Worm (Caenorhabditis elegans) whole organism, young adult: ENCODE data around the gene Y105C5A.12.
"Not testable (repeated sequence)": the region's sequence is repeated elsewhere in the genome, so short reads cannot be mapped to it uniquely, and the experiment has no call there.

Experiments
- C06A6.2 ChIP-seq: fragments of 200-800 bp; sonication (Bioruptor generic); conservative IDR thresholded peaks from 2 replicates; pipeline ENCODE4 v1.3.6; 2022; ENCODE audit warnings: missing genetic modification characterization, missing compliant biosample characterization
- D2030.7 ChIP-seq: fragments of 200-800 bp; sonication (Bioruptor generic); IDR thresholded peaks from 2 replicates; pipeline ENCODE4 v1.3.6; 2022; ENCODE audit warnings: missing genetic modification reagents, missing genetic modification characterization, missing compliant biosample characterization
- F10E7.11 ChIP-seq: sonication (generic microtip); optimal IDR thresholded peaks from 2 replicates; lab custom pipeline; 2017; ENCODE audit warnings: mild to moderate bottlenecking, missing genetic modification characterization, moderate library complexity, missing compliant biosample characterization
- F23B12.7 ChIP-seq: sonication (generic microtip); optimal IDR thresholded peaks from 2 replicates; lab custom pipeline; 2017; ENCODE audit warnings: missing genetic modification characterization, mild to moderate bottlenecking, missing compliant biosample characterization, antibody characterized with exemption, moderate library complexity; ENCODE audit not compliant: insufficient read depth
- Y53G8AR.9 ChIP-seq: fragments of 200-800 bp; sonication (Bioruptor generic); conservative IDR thresholded peaks from 2 replicates; pipeline ENCODE4 v1.3.6; 2022; ENCODE audit warnings: missing genetic modification reagents, missing genetic modification characterization, missing compliant biosample characterization
- Y56A3A.18 ChIP-seq: fragments of 200-800 bp; sonication (Bioruptor generic); IDR thresholded peaks from 2 replicates; pipeline ENCODE4 v1.3.6; 2022; ENCODE audit warnings: missing genetic modification reagents, missing genetic modification characterization, missing compliant biosample characterization
- Y67H2A.10 ChIP-seq: fragments of 200-800 bp; sonication (Bioruptor generic); conservative IDR thresholded peaks from 2 replicates; pipeline ENCODE4 v1.3.6; 2022; ENCODE audit warnings: missing genetic modification reagents, missing genetic modification characterization, missing compliant biosample characterization
- atf-7 ChIP-seq: sonication (generic microtip); optimal IDR thresholded peaks from 2 replicates; lab custom pipeline; 2017; ENCODE audit warnings: mild to moderate bottlenecking, missing genetic modification characterization, missing compliant biosample characterization
- attf-5 ChIP-seq: fragments of 200-800 bp; sonication (Bioruptor generic); optimal IDR thresholded peaks from 2 replicates; lab custom pipeline; 2018; ENCODE audit warnings: mild to moderate bottlenecking, missing genetic modification characterization, missing compliant biosample characterization
- attf-6 ChIP-seq: fragments of 200-800 bp; sonication (Bioruptor generic); IDR thresholded peaks from 2 replicates; pipeline ENCODE4 v1.3.6; 2022; ENCODE audit warnings: missing genetic modification reagents, missing genetic modification characterization, missing compliant biosample characterization
- chd-7 ChIP-seq: sonication (generic microtip); optimal IDR thresholded peaks from 2 replicates; lab custom pipeline; 2016; ENCODE audit warnings: mild to moderate bottlenecking, missing genetic modification characterization, moderate library complexity, missing compliant biosample characterization
- ekl-4 ChIP-seq: fragments of 200-800 bp; sonication (Bioruptor generic); IDR thresholded peaks from 2 replicates; pipeline ENCODE4 v1.3.6; 2022; ENCODE audit warnings: missing genetic modification reagents, missing genetic modification characterization, missing compliant biosample characterization
- gei-17 ChIP-seq: fragments of 200-800 bp; sonication (Bioruptor generic); optimal IDR thresholded peaks from 2 replicates; lab custom pipeline; 2018; ENCODE audit warnings: mild to moderate bottlenecking, missing genetic modification characterization, missing compliant biosample characterization
- lag-1 ChIP-seq: fragments of 200-800 bp; sonication (Bioruptor generic); IDR thresholded peaks from 2 replicates; pipeline ENCODE4 v1.3.6; 2022; ENCODE audit warnings: missing genetic modification reagents, missing genetic modification characterization, missing compliant biosample characterization
- lin-54 ChIP-seq: fragments of 200-800 bp; sonication (Bioruptor generic); optimal IDR thresholded peaks from 2 replicates; lab custom pipeline; 2018; ENCODE audit warnings: mild to moderate bottlenecking, missing genetic modification characterization, missing compliant biosample characterization
- madf-10 ChIP-seq: sonication (generic microtip); optimal IDR thresholded peaks from 2 replicates; lab custom pipeline; 2016; ENCODE audit warnings: mild to moderate bottlenecking, missing genetic modification characterization, missing compliant biosample characterization
- madf-6 ChIP-seq: fragments of 200-800 bp; sonication (Bioruptor generic); IDR thresholded peaks from 2 replicates; pipeline ENCODE4 v1.3.6; 2022; ENCODE audit warnings: missing genetic modification reagents, missing genetic modification characterization, missing compliant biosample characterization
- madf-8 ChIP-seq: fragments of 200-800 bp; sonication (Bioruptor generic); conservative IDR thresholded peaks from 2 replicates; pipeline ENCODE4 v1.3.6; 2022; ENCODE audit warnings: missing genetic modification reagents, missing genetic modification characterization, missing compliant biosample characterization
- mcd-1 ChIP-seq: fragments of 200-800 bp; sonication (Bioruptor generic); IDR thresholded peaks from 2 replicates; pipeline ENCODE4 v1.3.6; 2022; ENCODE audit warnings: missing genetic modification reagents, missing genetic modification characterization, missing compliant biosample characterization
- mes-4 ChIP-seq: sonication (generic microtip); optimal IDR thresholded peaks from 2 replicates; lab custom pipeline; 2016; ENCODE audit warnings: missing genotype, missing genetic modification characterization, missing compliant biosample characterization
- nfya-2 ChIP-seq: fragments of 200-800 bp; sonication (Bioruptor generic); IDR thresholded peaks from 2 replicates; pipeline ENCODE4 v1.3.6; 2022; ENCODE audit warnings: missing genetic modification reagents, missing genetic modification characterization, missing compliant biosample characterization
- nfyb-1 ChIP-seq: fragments of 200-800 bp; sonication (Bioruptor generic); IDR thresholded peaks from 2 replicates; pipeline ENCODE4 v1.3.6; 2022; ENCODE audit warnings: missing genetic modification reagents, missing genetic modification characterization, missing compliant biosample characterization
- nhr-179 ChIP-seq: sonication (generic microtip); optimal IDR thresholded peaks from 2 replicates; lab custom pipeline; 2016; ENCODE audit warnings: mild to moderate bottlenecking, missing genetic modification characterization, missing compliant biosample characterization
- nhr-80 ChIP-seq: sonication (generic microtip); optimal IDR thresholded peaks from 2 replicates; lab custom pipeline; 2016; ENCODE audit warnings: missing genetic modification characterization, missing compliant biosample characterization
- rpc-1 ChIP-seq, 2 experiments: fragments of 150-350 bp in 1 of 2; sonication (generic microtip) in 1 of 2; optimal IDR thresholded peaks; 2 replicates each; lab custom pipeline; 2014 to 2018; ENCODE audit warnings: missing biosample characterization in 1 of 2, missing genetic modification characterization in 1 of 2, missing genetic modification reagents in 1 of 2, missing genotype in 1 of 2
- snpc-1.1 ChIP-seq: sonication (generic microtip); optimal IDR thresholded peaks from 2 replicates; lab custom pipeline; 2017; ENCODE audit warnings: missing genetic modification characterization, mild to moderate bottlenecking, missing compliant biosample characterization, antibody characterized with exemption, moderate library complexity, missing genotype, missing genetic modification reagents; ENCODE audit not compliant: insufficient read depth
- snpc-4 ChIP-seq, 5 experiments: fragments of 150-350 bp in 1 of 5; sonication (generic microtip) in 4 of 5; optimal IDR thresholded peaks; 2 replicates each; lab custom pipeline; 2014 to 2018; ENCODE audit warnings: missing genetic modification characterization in 5 of 5, missing biosample characterization in 3 of 5, antibody characterized with exemption in 2 of 5, mild to moderate bottlenecking in 2 of 5, missing compliant biosample characterization in 2 of 5, missing genotype in 2 of 5, moderate library complexity in 2 of 5, missing genetic modification reagents in 1 of 5
- tbp1 ChIP-seq: fragments of 200-800 bp; sonication (Bioruptor generic); optimal IDR thresholded peaks from 2 replicates; lab custom pipeline; 2018; ENCODE audit warnings: mild to moderate bottlenecking, missing genetic modification characterization, missing compliant biosample characterization
- ztf-18 ChIP-seq: sonication (generic microtip); optimal IDR thresholded peaks from 2 replicates; lab custom pipeline; 2016; ENCODE audit warnings: missing genotype, mild to moderate bottlenecking, missing genetic modification characterization, missing compliant biosample characterization
- ztf-28 ChIP-seq: fragments of 200-800 bp; sonication (Bioruptor generic); IDR thresholded peaks from 2 replicates; pipeline ENCODE4 v1.3.6; 2022; ENCODE audit warnings: missing genetic modification reagents, missing genetic modification characterization, missing compliant biosample characterization
- ztf-6 ChIP-seq: fragments of 200-800 bp; sonication (Bioruptor generic); IDR thresholded peaks from 2 replicates; pipeline ENCODE4 v1.3.6; 2022; ENCODE audit warnings: missing genetic modification reagents, missing genetic modification characterization, missing compliant biosample characterization

Y105C5A.12 gene

DNA sequence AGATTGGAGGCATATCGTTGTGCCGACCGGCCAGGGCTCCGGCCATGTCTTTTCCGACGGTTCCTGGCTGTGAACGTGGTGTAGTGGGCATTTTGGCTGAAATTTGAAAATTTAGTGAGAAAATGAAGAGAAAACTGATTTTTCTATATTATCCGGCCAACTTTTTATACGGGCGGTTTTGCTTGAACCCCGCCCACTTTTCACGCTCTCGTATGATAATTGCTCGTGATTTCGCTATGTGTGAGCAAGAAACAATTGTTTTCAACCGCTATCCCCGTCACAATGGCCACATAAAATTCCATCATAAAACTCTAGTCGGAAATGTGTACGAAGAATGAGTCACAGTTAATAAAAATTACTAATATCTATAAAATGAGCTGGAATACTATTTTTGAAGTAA lies at the start of gene Y105C5A.12:
Y105C5A.12 (minus strand) TSS at position 101 of the 400 bp plus-strand sequence.
- not testable (repeated sequence) for TF ChIP-seq madf-6; ztf-6; snpc-4 (GFP tag; optimal IDR thresholded peaks at IDR 0.05; lab: Kevin White, UChicago); snpc-4 (tag; optimal IDR thresholded peaks at IDR 0.05; lab: Kevin White, UChicago)

DNA sequence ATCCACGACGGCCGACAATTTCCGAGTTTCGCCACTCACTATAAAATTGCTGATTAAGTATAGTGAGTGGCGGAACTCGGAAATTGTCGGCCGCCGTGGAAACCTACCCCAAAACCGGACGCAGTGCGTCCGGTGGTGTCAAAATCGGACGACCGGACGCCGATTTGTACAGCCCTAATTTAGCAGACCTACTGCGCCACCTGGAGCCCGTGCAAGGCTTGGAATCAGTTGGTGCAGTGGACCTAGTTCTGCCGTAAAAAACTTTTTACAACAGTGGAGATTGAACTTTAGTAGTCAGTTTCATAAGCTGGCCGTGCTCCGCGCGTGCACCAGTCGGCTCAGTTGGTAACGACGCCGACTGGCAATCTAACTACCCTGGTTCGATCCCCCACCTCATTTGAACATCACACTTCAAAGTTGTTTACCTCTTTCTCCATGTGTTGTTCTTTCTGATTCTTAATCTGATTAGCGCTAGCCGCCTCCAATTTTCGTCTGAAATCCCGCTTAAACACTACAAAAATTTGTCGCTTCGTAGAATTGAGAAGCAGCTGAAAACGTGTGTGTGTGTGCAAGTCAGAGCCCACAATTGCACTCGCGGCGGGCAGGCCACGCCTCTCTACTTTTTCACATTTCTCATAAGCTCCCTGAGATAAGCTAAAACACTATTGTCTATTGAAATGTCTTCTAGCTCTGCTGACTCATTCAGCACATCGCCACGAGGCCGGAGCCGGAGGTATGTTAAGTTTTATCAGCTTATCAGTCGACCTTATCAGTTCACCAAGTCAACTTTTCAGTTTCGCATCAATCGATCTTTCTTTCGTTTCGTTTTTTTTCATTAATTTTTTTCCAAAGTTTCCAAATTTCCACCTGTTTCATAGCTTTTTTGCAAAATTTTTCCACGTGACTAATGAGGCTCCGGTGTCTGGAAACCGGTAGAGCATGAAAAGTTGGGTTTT lies 47.2 kb upstream of the Y105C5A.12 start, which contains the start of gene Y105C5A.15:
Y105C5A.15 (plus strand) TSS at position 678 of the 956 bp plus-strand sequence.
- TF ChIP-seq F10E7.11 (tag; lab: Kevin White, UChicago) (no peak), madf-10 (tag; lab: Kevin White, UChicago) (no peak), ztf-28 (GFP tag; lab: Robert Waterston, UW) (no peak), snpc-4 (GFP tag; optimal IDR thresholded peaks at IDR 0.05; lab: Kevin White, UChicago) (no peak), snpc-4 (tag; optimal IDR thresholded peaks at IDR 0.05; lab: Kevin White, UChicago) (peak; percentile 61 to 94 (median 80)), nfya-2 (GFP tag; lab: Robert Waterston, UW) (no peak), nfyb-1 (GFP tag; lab: Robert Waterston, UW) (no peak), attf-6 (GFP tag; lab: Robert Waterston, UW) (0 out of 2 replicates have a peak, but pooled peaks have one; percentile 42), nhr-80 (tag; lab: Kevin White, UChicago) (peak; percentile 33), attf-5 (GFP tag; lab: Kevin White, UChicago) (no peak), atf-7 (tag; lab: Kevin White, UChicago) (no peak), mcd-1 (GFP tag; lab: Robert Waterston, UW) (no peak), Y56A3A.18 (GFP tag; lab: Robert Waterston, UW) (no peak), mes-4 (tag; lab: Kevin White, UChicago) (no peak), C06A6.2 (no peak), gei-17 (GFP tag; lab: Kevin White, UChicago) (no peak), Y67H2A.10 (GFP tag; lab: Robert Waterston, UW) (no peak), madf-8 (no peak), ztf-18 (tag; lab: Kevin White, UChicago) (no peak), D2030.7 (GFP tag; lab: Robert Waterston, UW) (no peak), tbp1 (GFP tag; lab: Kevin White, UChicago) (no peak), nhr-179 (tag; lab: Kevin White, UChicago) (no peak), rpc-1 (optimal IDR thresholded peaks at IDR 0.05; lab: Kevin White, UChicago) (no peak), rpc-1 (tag; optimal IDR thresholded peaks at IDR 0.05; lab: Kevin White, UChicago) (peak; percentile 29), ekl-4 (GFP tag; lab: Robert Waterston, UW) (no peak), snpc-1.1 (tag; lab: Kevin White, UChicago) (peak; percentile 30), F23B12.7 (tag; lab: Kevin White, UChicago) (no peak), lin-54 (GFP tag; lab: Kevin White, UChicago) (no peak)

DNA sequence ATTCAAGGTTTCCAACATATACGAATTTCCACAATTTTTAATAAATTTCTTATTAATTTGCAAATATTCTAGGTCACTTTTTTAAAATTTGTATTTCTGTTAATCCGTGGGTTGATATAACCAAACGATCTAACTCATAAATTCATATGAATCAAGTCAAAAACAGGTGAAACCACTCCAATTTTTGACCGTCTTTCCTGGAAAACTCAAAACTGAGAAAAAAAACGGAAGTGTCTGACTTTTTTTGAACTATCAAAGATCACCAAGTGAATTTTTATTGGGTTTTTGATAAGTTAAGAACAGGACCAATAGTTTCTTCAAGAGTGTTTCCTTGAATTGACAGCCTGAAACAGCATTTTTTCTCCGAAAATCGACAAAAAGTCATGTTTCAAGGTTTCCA lies 46.2 kb upstream of the Y105C5A.12 start:
- TF ChIP-seq chd-7 (no peak), Y53G8AR.9 (no peak), nhr-80 (tag; lab: Kevin White, UChicago) (no peak), lag-1 (GFP tag; lab: Robert Waterston, UW) (no peak), snpc-4 (GFP tag; optimal IDR thresholded peaks at IDR 0.05; lab: Kevin White, UChicago) (no peak), snpc-4 (tag; optimal IDR thresholded peaks at IDR 0.05; lab: Kevin White, UChicago) (no peak), madf-10 (tag; lab: Kevin White, UChicago) (no peak), Y56A3A.18 (GFP tag; lab: Robert Waterston, UW) (no peak)
